Fruit fly (Drosophila melanogaster) ovary, adult (tissue): Measurements from ENCODE around the gene CG5886.

Source experiments
- CG17801 ChIP-seq: fragments of 200-800 bp; optimal IDR thresholded peaks from 2 replicates; lab custom pipeline; 2019; ENCODE audit warnings: missing biosample characterization, mild to moderate bottlenecking, missing genetic modification characterization, moderate library complexity; ENCODE audit not compliant: partially characterized antibody

CG5886 gene

dm6 chr3R:25851224-25851682 is at the start of gene CG5886, which contains the start of gene CG14545:
Gene CG5886, plus strand, starts transcription at chr3R:25851632.
Gene CG14545, minus strand, starts transcription at chr3R:25851291.
- no peak for TF ChIP-seq CG17801 (GFP tag; lab: Kevin White, UChicago)

dm6 chr3R:25806145-25806544 is 45.3 kb upstream of the CG5886 start, which contains the start of gene BG642167:
Gene BG642167, plus strand, starts transcription at chr3R:25806445.
- no peak for TF ChIP-seq CG17801 (GFP tag; lab: Kevin White, UChicago)

dm6 chr3R:25810796-25811195 is 40.6 kb upstream of the CG5886 start, which contains the start of gene CG5024:
Gene CG5024, plus strand, starts transcription at chr3R:25811096.
- no peak for TF ChIP-seq CG17801 (GFP tag; lab: Kevin White, UChicago)

dm6 chr3R:25811611-25812010 is 39.8 kb upstream of the CG5886 start, which contains the start of the genes Acam and CG17770:
Gene Acam, plus strand, starts transcription at chr3R:25811911.
Gene CG17770, plus strand, starts transcription at chr3R:25811911.
- TF ChIP-seq CG17801 (GFP tag; lab: Kevin White, UChicago) = no peak

- TF ChIP-seq CG17801 (GFP tag; lab: Kevin White, UChicago) = no peak
These were observed 36.3 kb upstream of the CG5886 start, which contains the start of gene CG14354 for dm6 chr3R:25815179-25815578. Gene CG14354, plus strand, starts transcription at chr3R:25815479.

dm6 chr3R:25829598-25829997 is 21.8 kb upstream of the CG5886 start, which contains the start of gene Mst57Dc:
Gene Mst57Dc, minus strand, starts transcription at chr3R:25829698.
- TF ChIP-seq CG17801 (GFP tag; lab: Kevin White, UChicago) = no peak

dm6 chr3R:25830128-25830527 is 21.3 kb upstream of the CG5886 start, which contains the start of gene Sfp96F:
Gene Sfp96F, minus strand, starts transcription at chr3R:25830228.
- TF ChIP-seq CG17801 (GFP tag; lab: Kevin White, UChicago) = no peak

- no peak for TF ChIP-seq CG17801 (GFP tag; lab: Kevin White, UChicago)
These were observed 20.6 kb upstream of the CG5886 start, which contains the start of gene Mst57Db for dm6 chr3R:25830814-25831213. Gene Mst57Db, minus strand, starts transcription at chr3R:25830914.

- no peak for TF ChIP-seq CG17801 (GFP tag; lab: Kevin White, UChicago)
These were observed 19.6 kb upstream of the CG5886 start, which contains the start of the genes Mst57Da and alpha4GT2 for dm6 chr3R:25831799-25832280. Gene Mst57Da, minus strand, starts transcription at chr3R:25831899. Gene alpha4GT2, plus strand, starts transcription at chr3R:25832230.

- no peak for TF ChIP-seq CG17801 (GFP tag; lab: Kevin White, UChicago)
These were observed 3.4 kb downstream of the CG5886 start for dm6 chr3R:25854825-25855224.

- no peak for TF ChIP-seq CG17801 (GFP tag; lab: Kevin White, UChicago)
These were observed 4.3 kb downstream of the CG5886 start, which contains the start of gene CG5890 for dm6 chr3R:25855594-25856305. Gene CG5890, plus strand, starts transcription at chr3R:25856154.

- TF ChIP-seq CG17801 (GFP tag; lab: Kevin White, UChicago) = no peak
These were observed 19.0 kb downstream of the CG5886 start for dm6 chr3R:25870389-25870788.

dm6 chr3R:25876639-25877038 is 25.2 kb downstream of the CG5886 start:
- no peak for TF ChIP-seq CG17801 (GFP tag; lab: Kevin White, UChicago)

- no peak for TF ChIP-seq CG17801 (GFP tag; lab: Kevin White, UChicago)
These were observed 25.6 kb downstream of the CG5886 start for dm6 chr3R:25877064-25877463.

dm6 chr3R:25879324-25879766 is 27.9 kb downstream of the CG5886 start:
- no peak for TF ChIP-seq CG17801 (GFP tag; lab: Kevin White, UChicago)
